Fruit fly (Drosophila melanogaster) Kc167 (cell line): ENCODE data around the gene Cyp4g15.

Experiments
- Myc ChIP-seq: fragments of >200 bp; optimal IDR thresholded peaks from 2 replicates; lab custom pipeline; 2017; ENCODE audit warnings: missing external identifiers
- Sin3A ChIP-seq: fragments of >200 bp; optimal IDR thresholded peaks from 2 replicates; lab custom pipeline; 2018; ENCODE audit warnings: missing external identifiers
- insv ChIP-seq: fragments of >200 bp; optimal IDR thresholded peaks from 3 replicates; lab custom pipeline; 2018; ENCODE audit warnings: missing external identifiers
- psq ChIP-seq: fragments of >200 bp; optimal IDR thresholded peaks from 2 replicates; lab custom pipeline; 2017; ENCODE audit warnings: missing external identifiers

DNA sequence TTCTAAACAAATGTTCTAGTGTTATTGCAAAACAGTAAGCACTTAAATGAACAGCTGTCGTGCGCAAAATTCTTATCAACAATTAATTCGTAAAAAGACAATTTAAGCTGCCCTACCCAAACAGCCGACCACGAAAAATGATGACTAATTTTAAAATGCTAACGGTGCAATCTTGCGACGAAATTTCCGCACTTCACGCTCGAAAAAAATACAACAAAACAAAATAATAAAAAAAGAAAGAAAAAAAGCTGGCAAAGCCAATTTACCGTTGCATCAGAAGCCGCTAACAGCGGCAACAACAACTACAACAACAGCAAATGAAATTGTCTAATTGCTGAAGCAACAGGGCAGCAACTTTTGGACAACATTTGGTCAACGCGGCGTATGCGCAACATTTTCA lies 26.8 kb downstream of the Cyp4g15 start:
- TF ChIP-seq psq (lab: Kevin White, UChicago) (no peak), Sin3A (lab: Kevin White, UChicago) (no peak), insv (no peak), Myc (no peak)
